Worm (Caenorhabditis elegans) whole organism, young adult: ENCODE data around the gene unc-76.

Experiments used
- F22D6.2 ChIP-seq: sonication (generic microtip); optimal IDR thresholded peaks from 2 replicates; lab custom pipeline; 2016; ENCODE audit warnings: mild to moderate bottlenecking, missing genetic modification characterization, missing compliant biosample characterization
- F23B12.7 ChIP-seq: sonication (generic microtip); optimal IDR thresholded peaks from 2 replicates; lab custom pipeline; 2017; ENCODE audit warnings: missing genetic modification characterization, mild to moderate bottlenecking, missing compliant biosample characterization, antibody characterized with exemption, moderate library complexity; ENCODE audit not compliant: insufficient read depth
- F33H1.4 ChIP-seq: fragments of 200-800 bp; sonication (Bioruptor generic); IDR thresholded peaks from 2 replicates; pipeline ENCODE4 v1.3.6; 2022; ENCODE audit warnings: missing genetic modification reagents, missing genetic modification characterization, missing compliant biosample characterization
- F52B5.7 ChIP-seq: sonication (generic microtip); optimal IDR thresholded peaks from 2 replicates; lab custom pipeline; 2016; ENCODE audit warnings: mild to moderate bottlenecking, missing genetic modification characterization, missing compliant biosample characterization
- F57A8.1 ChIP-seq: fragments of 200-800 bp; sonication (Bioruptor generic); optimal IDR thresholded peaks from 2 replicates; lab custom pipeline; 2018; ENCODE audit warnings: mild to moderate bottlenecking, missing genetic modification characterization, moderate library complexity, missing compliant biosample characterization
- F57C9.4 ChIP-seq: sonication (generic microtip); optimal IDR thresholded peaks from 2 replicates; lab custom pipeline; 2017; ENCODE audit warnings: mild to moderate bottlenecking, missing genetic modification characterization, missing compliant biosample characterization
- K11D2.4 ChIP-seq: fragments of 200-800 bp; sonication (Bioruptor generic); IDR thresholded peaks from 2 replicates; pipeline ENCODE4 v1.3.6; 2022; ENCODE audit warnings: missing genetic modification reagents, missing genetic modification characterization, missing compliant biosample characterization
- K12H6.12 ChIP-seq: fragments of 200-800 bp; sonication (Bioruptor generic); optimal IDR thresholded peaks from 2 replicates; lab custom pipeline; 2018; ENCODE audit warnings: mild to moderate bottlenecking, missing genetic modification characterization, missing compliant biosample characterization
- T07F8.4 ChIP-seq: sonication (generic microtip); optimal IDR thresholded peaks from 2 replicates; lab custom pipeline; 2016; ENCODE audit warnings: mild to moderate bottlenecking, missing genetic modification characterization, moderate library complexity, missing compliant biosample characterization
- Y56A3A.18 ChIP-seq: fragments of 200-800 bp; sonication (Bioruptor generic); IDR thresholded peaks from 2 replicates; pipeline ENCODE4 v1.3.6; 2022; ENCODE audit warnings: missing genetic modification reagents, missing genetic modification characterization, missing compliant biosample characterization
- Y67H2A.10 ChIP-seq: fragments of 200-800 bp; sonication (Bioruptor generic); conservative IDR thresholded peaks from 2 replicates; pipeline ENCODE4 v1.3.6; 2022; ENCODE audit warnings: missing genetic modification reagents, missing genetic modification characterization, missing compliant biosample characterization
- ZK185.1 ChIP-seq: sonication (generic microtip); optimal IDR thresholded peaks from 2 replicates; lab custom pipeline; 2016; ENCODE audit warnings: mild to moderate bottlenecking, missing genetic modification characterization, missing compliant biosample characterization; ENCODE audit not compliant: poor library complexity, severe bottlenecking
- akir-1 ChIP-seq: fragments of 200-800 bp; sonication (Bioruptor generic); optimal IDR thresholded peaks from 2 replicates; lab custom pipeline; 2018; ENCODE audit warnings: mild to moderate bottlenecking, missing genetic modification characterization, moderate library complexity, missing compliant biosample characterization
- aptf-2 ChIP-seq: fragments of 200-800 bp; sonication (Bioruptor generic); conservative IDR thresholded peaks from 2 replicates; pipeline ENCODE4 v1.3.6; 2022; ENCODE audit warnings: missing genetic modification reagents, missing genetic modification characterization, missing compliant biosample characterization
- aptf-3 ChIP-seq: fragments of 200-800 bp; sonication (Bioruptor generic); IDR thresholded peaks from 2 replicates; pipeline ENCODE4 v1.3.6; 2022; ENCODE audit warnings: missing genetic modification characterization, missing compliant biosample characterization
- atf-7 ChIP-seq: sonication (generic microtip); optimal IDR thresholded peaks from 2 replicates; lab custom pipeline; 2017; ENCODE audit warnings: mild to moderate bottlenecking, missing genetic modification characterization, missing compliant biosample characterization
- attf-3 ChIP-seq: fragments of 200-800 bp; sonication (Bioruptor generic); conservative IDR thresholded peaks from 2 replicates; pipeline ENCODE4 v1.3.6; 2022; ENCODE audit warnings: missing genetic modification reagents, missing genetic modification characterization, missing compliant biosample characterization
- attf-5 ChIP-seq: fragments of 200-800 bp; sonication (Bioruptor generic); optimal IDR thresholded peaks from 2 replicates; lab custom pipeline; 2018; ENCODE audit warnings: mild to moderate bottlenecking, missing genetic modification characterization, missing compliant biosample characterization
- bed-1 ChIP-seq: fragments of 200-800 bp; sonication (Bioruptor generic); IDR thresholded peaks from 2 replicates; pipeline ENCODE4 v1.3.6; 2022; ENCODE audit warnings: missing genetic modification reagents, missing genetic modification characterization, missing compliant biosample characterization
- cebp-1 ChIP-seq, 2 experiments: fragments of 200-800 bp in 1 of 2; sonication (Bioruptor generic) in 1 of 2; sonication (generic microtip) in 1 of 2; IDR thresholded peaks in 1 of 2; optimal IDR thresholded peaks in 1 of 2; 2 replicates each; pipeline versions ENCODE4 v1.3.6 to Lab custom; 2017 to 2022; ENCODE audit warnings: missing compliant biosample characterization in 2 of 2, missing genetic modification characterization in 2 of 2, mild to moderate bottlenecking in 1 of 2, missing genetic modification reagents in 1 of 2, moderate library complexity in 1 of 2
- ceh-40 ChIP-seq: fragments of 200-800 bp; sonication (Bioruptor generic); IDR thresholded peaks from 2 replicates; pipeline ENCODE4 v1.3.6; 2022; ENCODE audit warnings: missing genetic modification characterization, missing compliant biosample characterization
- ceh-79 ChIP-seq: sonication (generic microtip); optimal IDR thresholded peaks from 2 replicates; lab custom pipeline; 2017; ENCODE audit warnings: mild to moderate bottlenecking, missing genetic modification characterization, missing compliant biosample characterization
- dpff-1 ChIP-seq: sonication (generic microtip); optimal IDR thresholded peaks from 2 replicates; lab custom pipeline; 2017; ENCODE audit warnings: mild to moderate bottlenecking, missing genetic modification characterization, missing compliant biosample characterization
- dpl-1 ChIP-seq: fragments of 150-350 bp; optimal IDR thresholded peaks from 2 replicates; lab custom pipeline; 2014; ENCODE audit warnings: missing biosample characterization, missing genetic modification reagents, missing genetic modification characterization
- egl-18 ChIP-seq: fragments of 200-800 bp; sonication (Bioruptor generic); IDR thresholded peaks from 2 replicates; pipeline ENCODE4 v1.3.6; 2022; ENCODE audit warnings: missing genetic modification reagents, missing genetic modification characterization, missing compliant biosample characterization
- egrh-3 ChIP-seq: fragments of 200-800 bp; sonication (Bioruptor generic); IDR thresholded peaks from 2 replicates; pipeline ENCODE4 v1.3.6; 2022; ENCODE audit warnings: missing genetic modification reagents, missing genetic modification characterization, missing compliant biosample characterization
- ets-4 ChIP-seq: fragments of 200-800 bp; sonication (Bioruptor generic); optimal IDR thresholded peaks from 2 replicates; lab custom pipeline; 2018; ENCODE audit warnings: mild to moderate bottlenecking, missing genetic modification characterization, missing compliant biosample characterization
- fkh-3 ChIP-seq: sonication (generic microtip); optimal IDR thresholded peaks from 2 replicates; lab custom pipeline; 2016; ENCODE audit warnings: mild to moderate bottlenecking, missing genetic modification characterization, missing compliant biosample characterization
- hlh-12 ChIP-seq: sonication (generic microtip); optimal IDR thresholded peaks from 2 replicates; lab custom pipeline; 2016; ENCODE audit warnings: missing genetic modification characterization, missing compliant biosample characterization
- hrde-1 ChIP-seq: sonication (generic microtip); optimal IDR thresholded peaks from 2 replicates; lab custom pipeline; 2016; ENCODE audit warnings: missing genetic modification characterization, mild to moderate bottlenecking, missing compliant biosample characterization, moderate library complexity, missing genotype, missing genetic modification reagents, borderline replicate concordance
- let-526 ChIP-seq: fragments of 200-800 bp; sonication (Bioruptor generic); IDR thresholded peaks from 2 replicates; pipeline ENCODE4 v1.3.6; 2022; ENCODE audit warnings: missing genetic modification reagents, missing genetic modification characterization, missing compliant biosample characterization
- lin-26 ChIP-seq: fragments of 200-800 bp; sonication (Bioruptor generic); IDR thresholded peaks from 2 replicates; pipeline ENCODE4 v1.3.6; 2022; ENCODE audit warnings: missing genetic modification reagents, missing genetic modification characterization, missing compliant biosample characterization
- lir-1 ChIP-seq: fragments of 200-800 bp; sonication (Bioruptor generic); conservative IDR thresholded peaks from 2 replicates; pipeline ENCODE4 v1.3.6; 2022; ENCODE audit warnings: missing genetic modification reagents, missing genetic modification characterization, missing compliant biosample characterization
- madf-10 ChIP-seq: sonication (generic microtip); optimal IDR thresholded peaks from 2 replicates; lab custom pipeline; 2016; ENCODE audit warnings: mild to moderate bottlenecking, missing genetic modification characterization, missing compliant biosample characterization
- madf-3 ChIP-seq: fragments of 200-800 bp; sonication (Bioruptor generic); IDR thresholded peaks from 2 replicates; pipeline ENCODE4 v1.3.6; 2022; ENCODE audit warnings: missing genetic modification reagents, missing genetic modification characterization, missing compliant biosample characterization
- madf-8 ChIP-seq: fragments of 200-800 bp; sonication (Bioruptor generic); conservative IDR thresholded peaks from 2 replicates; pipeline ENCODE4 v1.3.6; 2022; ENCODE audit warnings: missing genetic modification reagents, missing genetic modification characterization, missing compliant biosample characterization
- nfyb-1 ChIP-seq: fragments of 200-800 bp; sonication (Bioruptor generic); IDR thresholded peaks from 2 replicates; pipeline ENCODE4 v1.3.6; 2022; ENCODE audit warnings: missing genetic modification reagents, missing genetic modification characterization, missing compliant biosample characterization
- nhr-120 ChIP-seq: fragments of 200-800 bp; sonication (Bioruptor generic); IDR thresholded peaks from 2 replicates; pipeline ENCODE4 v1.3.6; 2022; ENCODE audit warnings: missing genetic modification characterization, missing compliant biosample characterization
- nhr-80 ChIP-seq: sonication (generic microtip); optimal IDR thresholded peaks from 2 replicates; lab custom pipeline; 2016; ENCODE audit warnings: missing genetic modification characterization, missing compliant biosample characterization
- pbrm-1 ChIP-seq: fragments of 200-800 bp; sonication (Bioruptor generic); IDR thresholded peaks from 2 replicates; pipeline ENCODE4 v1.3.6; 2022; ENCODE audit warnings: missing genetic modification reagents, missing genetic modification characterization, missing compliant biosample characterization
- sdz-38 ChIP-seq: sonication (generic microtip); optimal IDR thresholded peaks from 2 replicates; lab custom pipeline; 2016; ENCODE audit warnings: missing genotype, missing genetic modification characterization, missing compliant biosample characterization
- snpc-3.4 ChIP-seq: sonication (generic microtip); optimal IDR thresholded peaks from 2 replicates; lab custom pipeline; 2017; ENCODE audit warnings: missing genetic modification characterization, mild to moderate bottlenecking, missing compliant biosample characterization, antibody characterized with exemption, moderate library complexity, missing genotype, missing genetic modification reagents
- tbp1 ChIP-seq: fragments of 200-800 bp; sonication (Bioruptor generic); optimal IDR thresholded peaks from 2 replicates; lab custom pipeline; 2018; ENCODE audit warnings: mild to moderate bottlenecking, missing genetic modification characterization, missing compliant biosample characterization
- tlf-1 ChIP-seq: fragments of 200-800 bp; sonication (Bioruptor generic); optimal IDR thresholded peaks from 2 replicates; lab custom pipeline; 2018; ENCODE audit warnings: mild to moderate bottlenecking, missing genetic modification characterization, missing compliant biosample characterization
- xnd-1 ChIP-seq: sonication (generic microtip); optimal IDR thresholded peaks from 2 replicates; lab custom pipeline; 2016; ENCODE audit warnings: missing genotype, missing genetic modification reagents, missing genetic modification characterization, missing compliant biosample characterization
- zfh-2 ChIP-seq: fragments of 200-800 bp; sonication (Bioruptor generic); conservative IDR thresholded peaks from 2 replicates; pipeline ENCODE4 v1.3.6; 2022; ENCODE audit warnings: missing genetic modification reagents, missing genetic modification characterization, missing compliant biosample characterization
- zim-3 ChIP-seq: sonication (generic microtip); optimal IDR thresholded peaks from 2 replicates; lab custom pipeline; 2017; ENCODE audit warnings: mild to moderate bottlenecking, missing genetic modification characterization, moderate library complexity, missing compliant biosample characterization
- ztf-26 ChIP-seq: sonication (generic microtip); optimal IDR thresholded peaks from 2 replicates; lab custom pipeline; 2017; ENCODE audit warnings: missing genetic modification characterization, missing compliant biosample characterization
- ztf-3 ChIP-seq: fragments of 200-800 bp; sonication (Bioruptor generic); optimal IDR thresholded peaks from 2 replicates; lab custom pipeline; 2018; ENCODE audit warnings: mild to moderate bottlenecking, missing genetic modification characterization, missing compliant biosample characterization
- ztf-6 ChIP-seq: fragments of 200-800 bp; sonication (Bioruptor generic); IDR thresholded peaks from 2 replicates; pipeline ENCODE4 v1.3.6; 2022; ENCODE audit warnings: missing genetic modification reagents, missing genetic modification characterization, missing compliant biosample characterization

Gene unc-76

DNA sequence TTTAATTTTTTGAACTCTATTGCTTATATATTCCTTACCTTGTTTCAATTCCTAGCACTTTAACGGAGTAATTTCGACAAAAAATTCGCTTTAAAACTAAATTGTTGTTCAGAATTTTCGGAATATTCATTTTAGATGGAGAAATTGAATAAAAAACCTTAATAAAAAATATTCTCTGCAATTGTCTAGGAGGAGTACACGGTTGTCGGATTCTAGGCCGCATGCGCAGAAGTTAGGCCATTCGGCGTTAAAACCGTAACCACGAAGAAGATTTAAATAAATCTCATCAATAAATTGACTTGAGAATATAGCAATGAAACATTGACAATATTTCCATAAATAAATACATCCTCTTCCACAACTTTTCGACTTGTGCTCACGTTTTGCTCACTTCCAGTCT lies 10.7 kb downstream of the unc-76 start, which contains the start of the genes C01G10.10 and C01G10.9 (continued):
- peak; percentile 18 for TF ChIP-seq snpc-3.4 (tag; lab: Kevin White, UChicago)
- no peak for TF ChIP-seq Y67H2A.10 (GFP tag; lab: Robert Waterston, UW)
- TF ChIP-seq lin-26 (GFP tag; lab: Robert Waterston, UW): no peak
- no peak for TF ChIP-seq zim-3
- peak; percentile 76 for TF ChIP-seq ZK185.1 (tag; lab: Kevin White, UChicago)
- TF ChIP-seq madf-10 (tag; lab: Kevin White, UChicago): no peak
- no peak for TF ChIP-seq tbp1 (GFP tag; lab: Kevin White, UChicago)
- TF ChIP-seq Y56A3A.18 (GFP tag; lab: Robert Waterston, UW): no peak
- TF ChIP-seq ceh-40 (GFP tag; lab: Robert Waterston, UW): no peak
- TF ChIP-seq F57A8.1 (GFP tag; lab: Kevin White, UChicago): no peak
- no peak for TF ChIP-seq ztf-26 (tag; lab: Kevin White, UChicago)
- no peak for TF ChIP-seq aptf-2
- no peak for TF ChIP-seq fkh-3 (tag; lab: Kevin White, UChicago)
- no peak for TF ChIP-seq zfh-2 (GFP tag; lab: Robert Waterston, UW)
- peak; percentile 2 for TF ChIP-seq K12H6.12 (tag; lab: Kevin White, UChicago)
- no peak for TF ChIP-seq madf-8
- no peak for TF ChIP-seq K11D2.4 (GFP tag; lab: Robert Waterston, UW)
- TF ChIP-seq nhr-80 (tag; lab: Kevin White, UChicago): no peak
- TF ChIP-seq cebp-1 (GFP tag; IDR thresholded peaks at IDR 0.05; lab: Robert Waterston, UW): no peak
- peak; percentile 31 for TF ChIP-seq cebp-1 (tag; optimal IDR thresholded peaks at IDR 0.05; lab: Kevin White, UChicago)
- peak; percentile 8 for TF ChIP-seq F22D6.2 (tag; lab: Kevin White, UChicago)
- no peak for TF ChIP-seq ztf-6 (GFP tag; lab: Robert Waterston, UW)
- TF ChIP-seq F23B12.7 (tag; lab: Kevin White, UChicago): peak; percentile 16
- no peak for TF ChIP-seq ets-4
- TF ChIP-seq hrde-1 (tag; lab: Kevin White, UChicago): no peak
- no peak for TF ChIP-seq nhr-120 (GFP tag; lab: Robert Waterston, UW)
- no peak for TF ChIP-seq T07F8.4 (tag; lab: Kevin White, UChicago)
- no peak for TF ChIP-seq hlh-12 (tag; lab: Kevin White, UChicago)
- TF ChIP-seq dpl-1 (GFP tag; lab: Kevin White, UChicago): no peak
- TF ChIP-seq let-526 (GFP tag; lab: Robert Waterston, UW): no peak
- no peak for TF ChIP-seq atf-7 (tag; lab: Kevin White, UChicago)
- no peak for TF ChIP-seq F57C9.4 (tag; lab: Kevin White, UChicago)
- no peak for TF ChIP-seq F52B5.7 (tag; lab: Kevin White, UChicago)
- no peak for TF ChIP-seq lir-1 (GFP tag; lab: Robert Waterston, UW)
- no peak for TF ChIP-seq madf-3 (GFP tag; lab: Robert Waterston, UW)
- no peak for TF ChIP-seq aptf-3
- no peak for TF ChIP-seq tlf-1
- no peak for TF ChIP-seq attf-3 (GFP tag; lab: Robert Waterston, UW)
- TF ChIP-seq attf-5 (GFP tag; lab: Kevin White, UChicago): no peak
- no peak for TF ChIP-seq ztf-3
- no peak for TF ChIP-seq egrh-3 (GFP tag; lab: Robert Waterston, UW)
- no peak for TF ChIP-seq xnd-1 (tag; lab: Kevin White, UChicago)
- no peak for TF ChIP-seq dpff-1 (tag; lab: Kevin White, UChicago)
- TF ChIP-seq nfyb-1 (GFP tag; lab: Robert Waterston, UW): no peak
- TF ChIP-seq ceh-79 (tag; lab: Kevin White, UChicago): no peak
- TF ChIP-seq F33H1.4 (GFP tag; lab: Robert Waterston, UW): peak; percentile 26; the same call in 1 of the 2 replicates
- no peak for TF ChIP-seq bed-1 (GFP tag; lab: Robert Waterston, UW)
- TF ChIP-seq sdz-38 (tag; lab: Kevin White, UChicago): no peak
- TF ChIP-seq akir-1 (GFP tag; lab: Kevin White, UChicago): no peak
- TF ChIP-seq pbrm-1 (GFP tag; lab: Robert Waterston, UW): no peak
- TF ChIP-seq egl-18 (GFP tag; lab: Robert Waterston, UW): no peak
